Fruit fly (Drosophila melanogaster) whole organism, pupa: ENCODE measurements around the gene grass.

Source experiments
- CG10348 ChIP-seq: fragments of 200-800 bp; sonication (Bioruptor generic); IDR thresholded peaks from 2 replicates; pipeline ENCODE4 v1.3.6; 2022; ENCODE audit warnings: missing biosample characterization, missing genetic modification characterization
- CG12605 ChIP-seq: fragments of 200-800 bp; sonication (Bioruptor generic); IDR thresholded peaks from 2 replicates; pipeline ENCODE4 v1.3.6; 2022; ENCODE audit warnings: missing biosample characterization, missing genetic modification characterization
- CG13204 ChIP-seq: fragments of 200-800 bp; sonication (Bioruptor generic); optimal IDR thresholded peaks from 2 replicates; lab custom pipeline; 2018; ENCODE audit warnings: missing biosample characterization, mild to moderate bottlenecking, missing genetic modification characterization, moderate library complexity
- CG14655 ChIP-seq: fragments of 200-800 bp; sonication (Bioruptor generic); optimal IDR thresholded peaks from 3 replicates; lab custom pipeline; 2017; ENCODE audit warnings: mild to moderate bottlenecking, missing biosample characterization, missing genetic modification reagents, missing genetic modification characterization
- CG15710 ChIP-seq: fragments of 200-800 bp; sonication (Bioruptor generic); optimal IDR thresholded peaks from 2 replicates; lab custom pipeline; 2018; ENCODE audit warnings: missing biosample characterization, mild to moderate bottlenecking, missing genetic modification characterization, moderate library complexity
- CG17806 ChIP-seq: fragments of 200-800 bp; sonication (Bioruptor generic); optimal IDR thresholded peaks from 2 replicates; lab custom pipeline; 2018; ENCODE audit warnings: missing biosample characterization, mild to moderate bottlenecking, missing genetic modification characterization, moderate library complexity
- CG32121 ChIP-seq: fragments of 200-800 bp; sonication (Bioruptor generic); IDR thresholded peaks from 2 replicates; pipeline ENCODE4 v1.3.6; 2022; ENCODE audit warnings: missing biosample characterization, missing genetic modification characterization
- CG34367 ChIP-seq: fragments of 200-800 bp; sonication (Bioruptor generic); optimal IDR thresholded peaks from 2 replicates; lab custom pipeline; 2018; ENCODE audit warnings: missing biosample characterization, mild to moderate bottlenecking, missing genetic modification characterization
- CG4496 ChIP-seq: fragments of 200-800 bp; sonication (Bioruptor generic); IDR thresholded peaks from 3 replicates; pipeline ENCODE4 v1.3.6; 2022; ENCODE audit warnings: missing biosample characterization, missing genetic modification characterization
- CG8159 ChIP-seq: fragments of 200-800 bp; sonication (Bioruptor generic); optimal IDR thresholded peaks from 3 replicates; lab custom pipeline; 2018; ENCODE audit warnings: missing biosample characterization, mild to moderate bottlenecking, missing genetic modification characterization, moderate library complexity
- CG8301 ChIP-seq: fragments of 200-800 bp; sonication (Bioruptor generic); optimal IDR thresholded peaks from 2 replicates; lab custom pipeline; 2018; ENCODE audit warnings: missing biosample characterization, mild to moderate bottlenecking, missing genetic modification characterization
- CG9948 ChIP-seq: fragments of 200-800 bp; sonication (Bioruptor generic); optimal IDR thresholded peaks from 2 replicates; lab custom pipeline; 2018; ENCODE audit warnings: missing biosample characterization, mild to moderate bottlenecking, missing genetic modification characterization, moderate library complexity
- D1 ChIP-seq: fragments of 200-800 bp; sonication (Bioruptor generic); optimal IDR thresholded peaks from 2 replicates; lab custom pipeline; 2018; ENCODE audit warnings: missing biosample characterization, mild to moderate bottlenecking, missing genetic modification characterization, moderate library complexity
- EcR ChIP-seq: fragments of 200-800 bp; sonication (Bioruptor generic); optimal IDR thresholded peaks from 3 replicates; lab custom pipeline; 2019; ENCODE audit warnings: missing biosample characterization, missing genetic modification characterization, mild to moderate bottlenecking, moderate library complexity, missing genetic modification reagents
- Ets98B ChIP-seq: fragments of 200-800 bp; sonication (Bioruptor generic); IDR thresholded peaks from 2 replicates; pipeline ENCODE4 v1.3.6; 2022; ENCODE audit warnings: missing biosample characterization, missing genetic modification characterization
- Pif1A ChIP-seq: fragments of 200-800 bp; sonication (Bioruptor generic); optimal IDR thresholded peaks from 3 replicates; lab custom pipeline; 2016; ENCODE audit warnings: missing biosample characterization, missing genetic modification characterization
- Pif1B ChIP-seq: fragments of 200-800 bp; sonication (Bioruptor generic); optimal IDR thresholded peaks from 3 replicates; lab custom pipeline; 2016; ENCODE audit warnings: missing biosample characterization, missing genetic modification characterization
- Snoo ChIP-seq: fragments of 200-800 bp; sonication (Bioruptor generic); optimal IDR thresholded peaks from 3 replicates; lab custom pipeline; 2017; ENCODE audit warnings: missing biosample characterization, mild to moderate bottlenecking, missing genetic modification characterization, inconsistent platforms
- fd96Ca ChIP-seq: fragments of 200-800 bp; sonication (Bioruptor generic); IDR thresholded peaks from 3 replicates; pipeline ENCODE4 v1.3.6; 2022; ENCODE audit warnings: missing biosample characterization, missing genetic modification characterization
- gl ChIP-seq: fragments of 200-800 bp; sonication (Bioruptor generic); optimal IDR thresholded peaks from 2 replicates; lab custom pipeline; 2018; ENCODE audit warnings: missing biosample characterization, mild to moderate bottlenecking, missing genetic modification characterization
- rn ChIP-seq: fragments of 200-800 bp; sonication (Bioruptor generic); IDR thresholded peaks from 2 replicates; pipeline ENCODE4 v1.3.6; 2022; ENCODE audit warnings: missing biosample characterization, missing genetic modification characterization

grass gene

DNA sequence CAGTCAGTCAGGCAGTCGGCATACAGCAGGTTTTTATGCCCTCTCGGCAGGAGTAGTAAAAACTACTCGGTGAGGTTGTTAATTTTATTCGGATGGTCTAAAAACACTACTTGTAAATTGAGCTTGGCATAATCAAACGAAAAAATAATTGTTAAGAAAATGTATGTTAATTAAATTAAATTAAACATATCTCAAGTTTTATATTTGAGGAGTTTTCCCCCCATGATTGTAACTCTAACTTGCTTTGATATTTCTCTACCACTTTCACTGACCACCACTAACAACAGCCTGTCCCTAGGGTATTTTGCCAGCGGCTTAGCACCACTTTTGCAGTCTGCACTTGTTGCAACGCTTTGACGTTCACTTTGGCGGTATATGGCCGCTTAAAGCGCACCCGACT, 18.0 kb downstream of the grass start:
- TF ChIP-seq CG14655 (GFP tag; lab: Kevin White, UChicago), result peak; percentile 49
- no peak for TF ChIP-seq gl (tag; lab: Kevin White, UChicago)
- TF ChIP-seq Ets98B, result no peak
- peak; percentile 44 for TF ChIP-seq CG17806 (tag; lab: Kevin White, UChicago)
- no peak for TF ChIP-seq EcR (GFP tag; lab: Kevin White, UChicago)
- TF ChIP-seq fd96Ca, result peak; percentile 34; the same call in 1 of the 3 replicates
- TF ChIP-seq CG34367, result peak; percentile 18
- peak; percentile 71 for TF ChIP-seq CG8159
- TF ChIP-seq CG13204, result no peak
- TF ChIP-seq CG10348 (GFP tag; lab: Robert Waterston, UW), result no peak
- peak; percentile 53 for TF ChIP-seq CG8301
- TF ChIP-seq CG15710 (tag; lab: Kevin White, UChicago), result peak; percentile 53
- 0 out of 2 replicates have a peak, but pooled peaks have one; percentile 27 for TF ChIP-seq CG32121 (GFP tag; lab: Robert Waterston, UW)
- no peak for TF ChIP-seq D1 (tag; lab: Kevin White, UChicago)
- peak; percentile 38 for TF ChIP-seq CG9948 (tag; lab: Kevin White, UChicago)
- peak; percentile 21 for TF ChIP-seq Pif1A (GFP tag; lab: Kevin White, UChicago)
- no peak for TF ChIP-seq Snoo
- TF ChIP-seq CG12605 (GFP tag; lab: Robert Waterston, UW), result no peak
- no peak for TF ChIP-seq CG4496 (GFP tag; lab: Robert Waterston, UW)
- no peak for TF ChIP-seq Pif1B (GFP tag; lab: Kevin White, UChicago)
- no peak for TF ChIP-seq rn (GFP tag; lab: Robert Waterston, UW)

DNA sequence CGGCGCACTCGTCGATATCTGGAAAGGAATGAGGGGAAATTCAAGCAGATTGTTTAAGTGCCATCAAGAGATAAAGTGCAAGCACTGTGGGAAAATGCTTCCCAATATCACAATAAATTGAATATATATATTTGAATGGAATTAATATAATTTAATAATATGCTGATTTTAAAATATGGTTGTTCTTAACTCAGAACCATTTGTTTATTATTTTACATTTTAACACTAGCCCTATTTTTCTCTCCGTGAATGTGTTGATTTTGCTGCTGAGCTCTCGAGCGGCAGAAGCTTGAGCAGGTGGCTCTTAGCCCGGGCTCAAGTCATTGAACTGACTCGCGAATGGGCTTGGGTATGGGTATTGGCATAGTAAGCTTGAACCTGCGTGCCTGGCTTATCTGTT, 19.8 kb downstream of the grass start:
- TF ChIP-seq Ets98B, result no peak
- TF ChIP-seq CG14655 (GFP tag; lab: Kevin White, UChicago), result peak; percentile 44
- TF ChIP-seq CG13204, result peak; percentile 40
- no peak for TF ChIP-seq Pif1A (GFP tag; lab: Kevin White, UChicago)
- TF ChIP-seq CG12605 (GFP tag; lab: Robert Waterston, UW), result 0 out of 2 replicates have a peak, but pooled peaks have one; percentile 28
- TF ChIP-seq Pif1B (GFP tag; lab: Kevin White, UChicago), result peak; percentile 13
- TF ChIP-seq CG17806 (tag; lab: Kevin White, UChicago), result peak; percentile 55
- peak; percentile 55 for TF ChIP-seq CG9948 (tag; lab: Kevin White, UChicago)
- TF ChIP-seq CG8159, result peak; percentile 69
- peak; percentile 15 for TF ChIP-seq CG8301
- no peak for TF ChIP-seq D1 (tag; lab: Kevin White, UChicago)
- peak; percentile 2 for TF ChIP-seq Snoo
- TF ChIP-seq CG34367, result peak; percentile 63
- TF ChIP-seq CG15710 (tag; lab: Kevin White, UChicago), result peak; percentile 63
- TF ChIP-seq CG4496 (GFP tag; lab: Robert Waterston, UW), result 0 out of 3 replicates have a peak, but pooled peaks have one; percentile 40
- peak; percentile 84 for TF ChIP-seq EcR (GFP tag; lab: Kevin White, UChicago)
- TF ChIP-seq CG10348 (GFP tag; lab: Robert Waterston, UW), result no peak

DNA sequence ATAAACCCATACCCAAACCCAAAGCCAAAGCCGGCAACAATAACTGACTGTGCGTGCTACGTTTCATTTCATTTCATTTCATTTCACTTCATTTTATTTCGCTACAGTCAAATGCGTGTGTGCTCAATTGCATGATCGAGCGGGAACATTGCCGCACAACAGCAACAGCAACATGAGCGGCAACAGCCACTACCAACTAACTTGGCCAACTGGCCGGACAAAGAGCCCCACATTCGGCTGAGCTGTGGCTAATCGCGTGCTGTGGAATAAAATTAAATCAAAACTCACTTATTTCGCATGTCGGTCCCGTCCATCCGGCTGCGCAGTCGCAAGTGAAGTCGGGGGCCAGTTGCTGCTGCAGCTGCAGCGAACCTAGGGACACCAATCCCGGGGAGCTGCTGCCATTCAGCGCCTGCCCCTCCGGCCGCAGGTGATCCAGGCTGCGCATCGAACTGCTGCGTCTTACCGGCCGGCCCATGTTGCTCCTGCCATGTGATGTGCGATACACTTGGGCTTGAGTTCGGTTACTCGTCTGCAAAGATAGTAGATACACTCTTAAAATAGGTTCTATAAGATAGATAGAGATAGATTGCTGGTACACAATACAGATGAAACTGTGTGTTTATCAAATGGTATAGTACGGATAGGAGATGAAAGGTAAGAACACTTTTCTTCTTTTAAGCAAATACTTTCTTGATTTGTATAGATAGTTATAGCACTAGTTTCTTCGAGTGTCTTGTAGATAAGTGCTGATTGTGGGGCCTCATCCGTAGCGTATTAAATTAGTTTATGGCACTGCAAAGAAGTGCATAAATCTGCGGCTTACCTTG, 21.0 kb downstream of the grass start:
- TF ChIP-seq CG10348 (GFP tag; lab: Robert Waterston, UW) (no peak), D1 (tag; lab: Kevin White, UChicago) (no peak), CG12605 (GFP tag; lab: Robert Waterston, UW) (no peak), EcR (GFP tag; lab: Kevin White, UChicago) (no peak), CG8301 (peak; percentile 63), Pif1B (GFP tag; lab: Kevin White, UChicago) (no peak), fd96Ca (no peak), Pif1A (GFP tag; lab: Kevin White, UChicago) (peak; percentile 41), CG9948 (tag; lab: Kevin White, UChicago) (peak; percentile 66), CG15710 (tag; lab: Kevin White, UChicago) (peak; percentile 66), Ets98B (no peak), rn (GFP tag; lab: Robert Waterston, UW) (no peak), CG34367 (peak; percentile 36), Snoo (no peak), CG8159 (peak; percentile 75), CG4496 (GFP tag; lab: Robert Waterston, UW) (peak; percentile 45; the same call in 1 of the 3 replicates), CG17806 (tag; lab: Kevin White, UChicago) (peak; percentile 75), CG32121 (GFP tag; lab: Robert Waterston, UW) (no peak), CG13204 (peak; percentile 69), gl (tag; lab: Kevin White, UChicago) (peak; percentile 16), CG14655 (GFP tag; lab: Kevin White, UChicago) (peak; percentile 74)
- TF ChIP-seq, all 21 proteins: peak for 11

DNA sequence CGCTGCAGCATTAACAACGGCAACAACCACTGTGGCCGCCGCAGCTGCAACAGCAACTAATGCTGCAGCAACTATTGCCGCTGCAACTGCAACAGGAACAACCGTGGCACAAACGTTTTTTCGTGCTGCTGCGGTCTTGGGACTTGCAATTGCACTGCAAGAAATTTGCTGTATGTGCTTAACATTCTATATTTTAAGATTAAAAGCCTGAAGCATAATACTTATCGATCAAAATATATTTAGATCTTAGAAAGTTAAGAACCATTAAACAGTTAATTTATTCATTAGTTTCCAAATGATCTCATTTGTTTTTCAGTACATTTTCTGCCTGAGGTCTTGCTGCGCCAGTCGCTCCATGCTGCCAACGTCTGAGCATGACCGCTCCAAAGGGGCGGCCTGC, 23.3 kb downstream of the grass start:
- TF ChIP-seq CG17806 (tag; lab: Kevin White, UChicago) (peak; percentile 23), fd96Ca (peak; percentile 72; the same call in 2 of the 3 replicates), gl (tag; lab: Kevin White, UChicago) (no peak), CG32121 (GFP tag; lab: Robert Waterston, UW) (peak; percentile 71), Pif1B (GFP tag; lab: Kevin White, UChicago) (peak; percentile 49), Snoo (no peak), EcR (GFP tag; lab: Kevin White, UChicago) (no peak), CG4496 (GFP tag; lab: Robert Waterston, UW) (peak; percentile 81), CG10348 (GFP tag; lab: Robert Waterston, UW) (no peak), D1 (tag; lab: Kevin White, UChicago) (no peak), CG9948 (tag; lab: Kevin White, UChicago) (peak; percentile 22), CG13204 (no peak), Pif1A (GFP tag; lab: Kevin White, UChicago) (peak; percentile 39), CG12605 (GFP tag; lab: Robert Waterston, UW) (peak; percentile 50; the same call in 1 of the 2 replicates), CG8301 (peak; percentile 83), CG15710 (tag; lab: Kevin White, UChicago) (no peak), Ets98B (peak; percentile 80), CG34367 (no peak), CG14655 (GFP tag; lab: Kevin White, UChicago) (peak; percentile 83), rn (GFP tag; lab: Robert Waterston, UW) (peak; percentile 27; the same call in 1 of the 2 replicates), CG8159 (no peak)
- TF ChIP-seq, all 21 proteins: peak for 12
